Worm (Caenorhabditis elegans) whole organism, L2 larva: ENCODE results near the gene R02D5.24.
A peak's percentile ranks its signal among the peaks of the same experiment; 100 is the strongest.

Source experiments
- C34F6.9 ChIP-seq: fragments of 150-350 bp; optimal IDR thresholded peaks from 2 replicates; lab custom pipeline; 2014; ENCODE audit warnings: missing biosample characterization, missing genetic modification characterization
- R02D3.7 ChIP-seq: fragments of 150-350 bp; optimal IDR thresholded peaks from 2 replicates; lab custom pipeline; 2014; ENCODE audit warnings: missing biosample characterization, missing genetic modification characterization
- ZK546.5 ChIP-seq: sonication (generic microtip); optimal IDR thresholded peaks from 2 replicates; lab custom pipeline; 2017; ENCODE audit warnings: missing biosample characterization, missing genetic modification characterization
- alr-1 ChIP-seq: fragments of 150-350 bp; optimal IDR thresholded peaks from 2 replicates; lab custom pipeline; 2014; ENCODE audit warnings: missing biosample characterization, missing genetic modification characterization
- aly-2 ChIP-seq: fragments of 150-350 bp; optimal IDR thresholded peaks from 2 replicates; lab custom pipeline; 2014; ENCODE audit warnings: missing biosample characterization, missing genetic modification characterization
- blmp-1 ChIP-seq: sonication (generic microtip); optimal IDR thresholded peaks from 2 replicates; lab custom pipeline; 2017; ENCODE audit warnings: missing genetic modification characterization, mild to moderate bottlenecking, missing compliant biosample characterization, antibody characterized with exemption, moderate library complexity; ENCODE audit not compliant: insufficient read depth
- ceh-16 ChIP-seq: fragments of 150-350 bp; optimal IDR thresholded peaks from 2 replicates; lab custom pipeline; 2014; ENCODE audit warnings: missing biosample characterization, missing genetic modification characterization
- ceh-82 ChIP-seq: fragments of 150-350 bp; optimal IDR thresholded peaks from 2 replicates; lab custom pipeline; 2014; ENCODE audit warnings: missing biosample characterization, missing genetic modification characterization
- crh-2 ChIP-seq: sonication (generic microtip); optimal IDR thresholded peaks from 2 replicates; lab custom pipeline; 2017; ENCODE audit warnings: missing biosample characterization, missing genetic modification characterization
- elt-1 ChIP-seq: fragments of 150-350 bp; optimal IDR thresholded peaks from 2 replicates; lab custom pipeline; 2014; ENCODE audit warnings: missing biosample characterization, missing genetic modification characterization
- elt-3 ChIP-seq: sonication (generic microtip); optimal IDR thresholded peaks from 2 replicates; lab custom pipeline; 2017; ENCODE audit warnings: missing biosample characterization, missing genetic modification characterization
- gmeb-1 ChIP-seq: fragments of 150-350 bp; optimal IDR thresholded peaks from 2 replicates; lab custom pipeline; 2014; ENCODE audit warnings: missing biosample characterization, missing genetic modification characterization
- lin-11 ChIP-seq: fragments of 150-350 bp; sonication (generic microtip); optimal IDR thresholded peaks from 2 replicates; lab custom pipeline; 2014; ENCODE audit warnings: missing biosample characterization, missing genetic modification characterization, inconsistent platforms, mixed read lengths
- lin-39 ChIP-seq: fragments of 150-350 bp; optimal IDR thresholded peaks from 2 replicates; lab custom pipeline; 2014; ENCODE audit warnings: missing biosample characterization, missing genetic modification reagents, missing genetic modification characterization
- lsy-2 ChIP-seq, 2 experiments: fragments of 150-350 bp in 1 of 2; sonication (generic microtip) in 1 of 2; optimal IDR thresholded peaks; 2 replicates each; lab custom pipeline; 2014 to 2017; ENCODE audit warnings: missing biosample characterization in 2 of 2, missing genetic modification characterization in 2 of 2
- mdl-1 ChIP-seq, 2 experiments: fragments of 150-350 bp in 1 of 2; sonication (generic microtip) in 1 of 2; optimal IDR thresholded peaks; 2 replicates each; lab custom pipeline; 2017; ENCODE audit warnings: missing biosample characterization in 2 of 2, missing genetic modification characterization in 2 of 2
- nhr-11 ChIP-seq: fragments of 150-350 bp; optimal IDR thresholded peaks from 2 replicates; lab custom pipeline; 2014; ENCODE audit warnings: missing biosample characterization, missing genetic modification characterization
- nhr-12 ChIP-seq: fragments of 150-350 bp; optimal IDR thresholded peaks from 2 replicates; lab custom pipeline; 2014; ENCODE audit warnings: missing biosample characterization, missing genetic modification characterization
- nhr-129 ChIP-seq: fragments of 150-350 bp; optimal IDR thresholded peaks from 2 replicates; lab custom pipeline; 2014; ENCODE audit warnings: missing biosample characterization, missing genetic modification characterization
- nhr-237 ChIP-seq: fragments of 150-350 bp; optimal IDR thresholded peaks from 2 replicates; lab custom pipeline; 2014; ENCODE audit warnings: missing biosample characterization, missing genetic modification characterization
- sem-4 ChIP-seq: fragments of 150-350 bp; optimal IDR thresholded peaks from 2 replicates; lab custom pipeline; 2014; ENCODE audit warnings: missing biosample characterization, missing genetic modification reagents, missing genetic modification characterization
- sma-9 ChIP-seq, 2 experiments: fragments of 150-350 bp in 1 of 2; sonication (generic microtip) in 1 of 2; optimal IDR thresholded peaks; 2 replicates each; lab custom pipeline; 2014 to 2016; ENCODE audit warnings: missing genetic modification characterization in 2 of 2, mild to moderate bottlenecking in 1 of 2, missing biosample characterization in 1 of 2, missing compliant biosample characterization in 1 of 2, missing genetic modification reagents in 1 of 2, moderate library complexity in 1 of 2
- snpc-4 ChIP-seq: fragments of 150-350 bp; optimal IDR thresholded peaks from 2 replicates; lab custom pipeline; 2014; ENCODE audit warnings: missing biosample characterization, missing genetic modification characterization
- unc-39 ChIP-seq: fragments of 150-350 bp; optimal IDR thresholded peaks from 2 replicates; lab custom pipeline; 2014; ENCODE audit warnings: missing biosample characterization, missing genetic modification characterization
- unc-55 ChIP-seq: fragments of 150-350 bp; sonication (generic microtip); optimal IDR thresholded peaks from 3 replicates; lab custom pipeline; 2014; ENCODE audit warnings: missing biosample characterization, missing genetic modification reagents, missing genetic modification characterization
- unc-62 ChIP-seq: fragments of 150-350 bp; optimal IDR thresholded peaks from 2 replicates; lab custom pipeline; 2014; ENCODE audit warnings: missing biosample characterization, missing genetic modification reagents, missing genetic modification characterization
- ztf-1 ChIP-seq: fragments of 200-800 bp; sonication (Bioruptor generic); conservative IDR thresholded peaks from 2 replicates; pipeline ENCODE4 v1.3.6; 2022; ENCODE audit warnings: missing genetic modification characterization, missing compliant biosample characterization
- ztf-11 ChIP-seq: sonication (generic microtip); optimal IDR thresholded peaks from 2 replicates; lab custom pipeline; 2017; ENCODE audit warnings: missing biosample characterization, missing genetic modification characterization
- ztf-4 ChIP-seq: fragments of 150-350 bp; optimal IDR thresholded peaks from 2 replicates; lab custom pipeline; 2014; ENCODE audit warnings: missing biosample characterization, missing genetic modification characterization

The R02D5.24 gene

DNA sequence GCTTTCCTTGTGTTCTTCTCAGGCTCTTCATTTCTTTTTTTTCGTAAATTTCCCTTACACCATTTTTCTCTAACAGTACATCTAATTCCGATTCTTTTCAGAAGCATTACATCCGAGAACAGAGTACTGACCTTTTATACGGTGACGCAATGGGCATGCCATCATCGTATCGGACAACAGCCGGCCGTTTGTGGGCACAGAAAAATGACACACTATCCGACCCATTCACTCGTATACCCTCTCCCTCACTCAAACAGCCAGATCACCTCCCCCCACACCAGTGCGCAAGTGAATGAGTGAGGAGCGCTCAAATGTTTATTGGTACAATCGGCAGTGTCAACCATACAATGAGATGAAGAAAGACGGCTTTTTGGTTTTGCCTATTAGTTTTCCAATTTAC, at the start of gene R02D5.24:
R02D5.24 (plus strand) TSS at position 205 of the 400 bp plus-strand sequence.
- no peak for TF ChIP-seq lin-11 (tag; lab: Kevin White, UChicago)
- TF ChIP-seq ztf-4 (tag; lab: Kevin White, UChicago): no peak
- no peak for TF ChIP-seq nhr-237
- TF ChIP-seq C34F6.9: no peak
- TF ChIP-seq nhr-12 (tag; lab: Kevin White, UChicago): no peak
- TF ChIP-seq blmp-1 (tag; lab: Kevin White, UChicago): no peak
- no peak for TF ChIP-seq sma-9 (GFP tag; optimal IDR thresholded peaks at IDR 0.05; lab: Kevin White, UChicago)
- TF ChIP-seq sma-9 (tag; optimal IDR thresholded peaks at IDR 0.05; lab: Kevin White, UChicago): no peak
- TF ChIP-seq lsy-2 (tag; optimal IDR thresholded peaks at IDR 0.05; lab: Kevin White, UChicago): no peak
- TF ChIP-seq snpc-4 (tag; lab: Kevin White, UChicago): no peak
- no peak for TF ChIP-seq mdl-1 (tag; optimal IDR thresholded peaks at IDR 0.05; lab: Kevin White, UChicago)
- no peak for TF ChIP-seq ceh-82 (tag; lab: Kevin White, UChicago)
- no peak for TF ChIP-seq ZK546.5 (tag; lab: Kevin White, UChicago)
- TF ChIP-seq nhr-11 (tag; lab: Kevin White, UChicago): no peak

DNA sequence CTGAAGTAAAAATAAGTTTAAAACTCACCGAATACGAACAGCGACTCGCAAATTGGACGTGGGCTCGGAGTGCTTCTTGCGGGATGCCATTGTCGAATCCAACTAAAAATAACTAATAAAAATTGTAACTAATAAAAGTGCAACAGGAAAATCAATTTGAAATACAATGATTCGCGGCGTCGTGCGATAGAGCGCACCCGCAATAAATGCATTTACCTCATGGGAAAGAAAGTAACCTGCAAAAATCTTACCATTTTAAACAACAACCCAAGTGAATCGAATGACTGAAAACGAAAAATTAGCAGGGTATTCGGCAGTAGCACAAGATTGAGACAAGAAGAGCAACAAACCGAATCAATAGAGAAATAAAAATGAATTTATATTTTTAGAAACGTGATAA, 44.5 kb upstream of the R02D5.24 start, which contains the start of gene bmk-1:
bmk-1 (minus strand) TSS at position 359 of the 400 bp plus-strand sequence.
- TF ChIP-seq gmeb-1 (tag; lab: Kevin White, UChicago) (peak; percentile 70), ZK546.5 (tag; lab: Kevin White, UChicago) (no peak)

DNA sequence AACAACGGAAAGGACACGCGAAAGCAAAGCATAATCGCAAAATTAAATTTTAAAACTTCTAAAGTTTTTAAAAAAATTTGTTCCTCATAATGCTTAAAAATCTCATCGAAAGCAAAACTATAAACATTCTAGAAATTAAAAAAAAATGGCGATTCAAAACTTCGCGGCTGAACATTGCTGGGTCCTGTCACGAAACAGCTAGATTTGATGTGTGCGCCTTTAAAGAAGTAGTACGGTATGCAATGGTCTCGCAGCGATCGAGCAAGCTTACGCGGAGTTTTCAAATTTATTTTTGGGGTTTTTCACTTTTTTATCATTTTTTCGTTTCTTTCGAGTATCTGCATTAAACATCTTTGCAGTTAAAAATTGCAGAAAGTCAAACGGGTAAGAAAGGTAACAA, 44.1 kb upstream of the R02D5.24 start, which contains the start of gene coh-3:
coh-3 (plus strand) TSS at position 353 of the 400 bp plus-strand sequence.
- TF ChIP-seq nhr-12 (tag; lab: Kevin White, UChicago): no peak
- TF ChIP-seq ceh-82 (tag; lab: Kevin White, UChicago): no peak
- no peak for TF ChIP-seq snpc-4 (tag; lab: Kevin White, UChicago)
- TF ChIP-seq elt-3 (tag; lab: Kevin White, UChicago): no peak
- TF ChIP-seq nhr-129 (tag; lab: Kevin White, UChicago): no peak
- no peak for TF ChIP-seq ceh-16
- TF ChIP-seq ztf-11 (tag; lab: Kevin White, UChicago): no peak
- TF ChIP-seq ZK546.5 (tag; lab: Kevin White, UChicago): no peak
- no peak for TF ChIP-seq R02D3.7
- no peak for TF ChIP-seq ztf-1 (GFP tag; lab: Robert Waterston, UW)
- no peak for TF ChIP-seq crh-2 (tag; lab: Kevin White, UChicago)
- no peak for TF ChIP-seq unc-62 (GFP tag; lab: Kevin White, UChicago)
- TF ChIP-seq elt-1: no peak
- no peak for TF ChIP-seq unc-39 (tag; lab: Kevin White, UChicago)

DNA sequence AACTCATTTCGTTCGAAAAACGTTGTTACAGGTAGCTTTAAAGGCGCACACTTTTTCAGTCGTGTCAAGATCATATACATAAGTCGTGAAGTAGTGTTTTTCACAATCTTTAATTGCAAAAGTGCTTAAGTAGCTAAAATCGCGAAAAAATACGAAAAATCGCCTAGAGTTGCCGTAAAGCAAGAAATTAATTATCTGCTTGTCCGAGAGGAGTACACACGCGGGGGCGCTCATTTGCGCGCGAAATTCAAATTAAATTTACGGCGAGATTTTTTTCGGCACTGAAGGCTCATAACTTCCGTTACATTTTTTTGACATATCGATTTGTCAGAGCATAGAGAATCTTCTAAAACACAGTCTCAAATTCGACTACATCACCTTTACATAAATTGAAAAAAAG, 41.0 kb upstream of the R02D5.24 start:
- TF ChIP-seq sma-9 (GFP tag; optimal IDR thresholded peaks at IDR 0.05; lab: Kevin White, UChicago): no peak
- no peak for TF ChIP-seq sma-9 (tag; optimal IDR thresholded peaks at IDR 0.05; lab: Kevin White, UChicago)
- no peak for TF ChIP-seq ztf-11 (tag; lab: Kevin White, UChicago)
- TF ChIP-seq nhr-237: no peak
- TF ChIP-seq elt-3 (tag; lab: Kevin White, UChicago): no peak
- no peak for TF ChIP-seq R02D3.7
- TF ChIP-seq ZK546.5 (tag; lab: Kevin White, UChicago): no peak
- TF ChIP-seq nhr-129 (tag; lab: Kevin White, UChicago): no peak
- TF ChIP-seq sem-4 (tag; lab: Kevin White, UChicago): no peak
- TF ChIP-seq, all 48 proteins: peak for 0

DNA sequence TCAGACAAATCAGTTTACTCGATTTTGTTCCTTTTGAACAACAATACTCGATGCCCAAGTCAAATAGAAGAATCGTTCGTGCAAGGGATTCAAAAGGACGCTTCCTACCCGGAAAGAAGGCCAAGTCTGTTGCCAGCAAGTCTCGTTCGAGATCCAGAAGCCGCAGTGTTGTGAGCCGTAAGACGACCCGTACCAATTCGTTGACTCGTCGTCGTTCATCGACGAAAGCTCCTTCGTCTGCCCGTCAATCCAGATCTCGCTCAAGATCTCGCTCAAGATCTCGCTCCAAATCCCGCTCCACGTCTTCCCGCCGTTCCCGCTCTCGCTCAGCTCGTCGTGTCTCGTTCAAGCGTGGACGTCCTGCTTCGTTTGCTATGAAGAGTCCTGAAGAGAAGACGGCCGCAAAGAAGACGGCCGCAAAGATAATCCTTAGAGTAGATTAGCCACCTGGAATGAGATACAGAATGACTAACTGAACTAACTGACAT, 40.5 kb upstream of the R02D5.24 start, which contains the start of gene F08H9.2:
F08H9.2 (plus strand) TSS at position 51 of the 488 bp plus-strand sequence.
- no peak for TF ChIP-seq alr-1 (tag; lab: Kevin White, UChicago)
- TF ChIP-seq ztf-4 (tag; lab: Kevin White, UChicago): no peak
- no peak for TF ChIP-seq lin-39
- TF ChIP-seq sem-4 (tag; lab: Kevin White, UChicago): no peak
- TF ChIP-seq ZK546.5 (tag; lab: Kevin White, UChicago): no peak
- no peak for TF ChIP-seq ztf-11 (tag; lab: Kevin White, UChicago)
- TF ChIP-seq unc-55 (GFP tag; lab: Kevin White, UChicago): no peak
- TF ChIP-seq snpc-4 (tag; lab: Kevin White, UChicago): no peak
- TF ChIP-seq nhr-12 (tag; lab: Kevin White, UChicago): no peak
- no peak for TF ChIP-seq aly-2 (tag; lab: Kevin White, UChicago)
- TF ChIP-seq blmp-1 (tag; lab: Kevin White, UChicago): no peak
- no peak for TF ChIP-seq ceh-82 (tag; lab: Kevin White, UChicago)
